Worm (Caenorhabditis elegans): Measurements from ENCODE around the gene flp-1.
A peak's percentile ranks its signal among the peaks of the same experiment; 100 is the strongest.

The flp-1 gene

ce11 chrIV:9146819-9147518, 2.5 kb downstream of the flp-1 start, which contains the start of the genes rpb-12 and aly-2:
Gene rpb-12 (minus strand): TSS chrIV:9146869.
Gene aly-2 (plus strand): TSS chrIV:9147468.
- TF ChIP-seq nfya-1 (tag; optimal IDR thresholded peaks at IDR 0.05) (no peak), hlh-6 (tag; optimal IDR thresholded peaks at IDR 0.05) (no peak), ceh-14 (tag; optimal IDR thresholded peaks at IDR 0.05) (no peak), tbx-2 (tag; optimal IDR thresholded peaks at IDR 0.05) (peak; percentile 35), elt-2 (tag; optimal IDR thresholded peaks at IDR 0.05) (peak; percentile 40), mec-3 (tag; optimal IDR thresholded peaks at IDR 0.05; ENCODE audit: borderline replicate concordance) (no peak), ceh-19 (GFP tag; optimal IDR thresholded peaks at IDR 0.05) (no peak), C38D4.7 (GFP tag; optimal IDR thresholded peaks at IDR 0.05) (no peak), hlh-8 (tag; optimal IDR thresholded peaks at IDR 0.05) (no peak), pros-1 (tag; optimal IDR thresholded peaks at IDR 0.05) (no peak), tbx-7 (tag; optimal IDR thresholded peaks at IDR 0.05) (no peak)

DNA sequence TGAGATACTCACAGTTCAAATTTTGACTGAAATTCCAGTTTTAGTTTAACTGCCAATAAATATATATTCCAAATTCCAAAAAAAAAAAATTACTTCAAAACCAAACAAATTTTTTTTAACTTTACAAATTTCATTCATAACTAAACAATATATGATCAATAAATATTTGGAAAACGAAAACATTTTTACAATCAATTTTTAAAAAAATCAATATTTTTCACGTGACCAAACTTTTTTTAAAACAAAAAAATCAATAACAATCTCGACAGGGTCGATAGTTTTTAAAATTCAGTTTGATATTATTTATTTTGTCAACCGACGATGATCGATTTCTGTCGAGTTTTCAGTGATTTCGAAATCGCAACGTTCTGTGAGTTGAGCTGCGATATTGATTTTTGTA, 5.7 kb downstream of the flp-1 start, which contains the start of gene F23B2.7:
Gene F23B2.7, plus strand, starts transcription at position 301 of the 400 bp plus-strand sequence.
- TF ChIP-seq unc-42 (tag; optimal IDR thresholded peaks at IDR 0.05), result no peak

- no peak for TF ChIP-seq K02D7.2 (tag; optimal IDR thresholded peaks at IDR 0.05)
- no peak for TF ChIP-seq ceh-18 (tag; optimal IDR thresholded peaks at IDR 0.05)
- no peak for TF ChIP-seq unc-42 (tag; optimal IDR thresholded peaks at IDR 0.05)
- TF ChIP-seq fkh-10 (GFP tag; optimal IDR thresholded peaks at IDR 0.05), result no peak
- no peak for TF ChIP-seq odd-2 (tag; optimal IDR thresholded peaks at IDR 0.05)
- no peak for TF ChIP-seq madf-2 (tag; optimal IDR thresholded peaks at IDR 0.05)
- no peak for TF ChIP-seq hlh-8 (tag; optimal IDR thresholded peaks at IDR 0.05)
These were observed 9.8 kb downstream of the flp-1 start, which contains the start of gene F23B2.10 for ce11 chrIV:9154263-9154662. Gene F23B2.10 (minus strand): TSS chrIV:9154363.

ce11 chrIV:9158969-9159800, 14.7 kb downstream of the flp-1 start, which contains the start of gene pcp-3:
Gene pcp-3 (minus strand): TSS chrIV:9159019.
- no peak for TF ChIP-seq gmeb-2 (tag; optimal IDR thresholded peaks at IDR 0.05)
- TF ChIP-seq C08G9.2 (tag; optimal IDR thresholded peaks at IDR 0.05), result no peak
- no peak for TF ChIP-seq ceh-48 (tag; optimal IDR thresholded peaks at IDR 0.05)
- TF ChIP-seq pax-1 (tag; optimal IDR thresholded peaks at IDR 0.05), result no peak
- no peak for TF ChIP-seq eyg-1 (tag; optimal IDR thresholded peaks at IDR 0.05)
- no peak for TF ChIP-seq dve-1 (tag; optimal IDR thresholded peaks at IDR 0.05)
- TF ChIP-seq madf-2 (tag; optimal IDR thresholded peaks at IDR 0.05), result no peak
- no peak for TF ChIP-seq F13H6.1 (tag; optimal IDR thresholded peaks at IDR 0.05)
- no peak for TF ChIP-seq hlh-13 (GFP tag; optimal IDR thresholded peaks at IDR 0.05)
- no peak for TF ChIP-seq fax-1 (tag; optimal IDR thresholded peaks at IDR 0.05)
- no peak for TF ChIP-seq hlh-6 (tag; optimal IDR thresholded peaks at IDR 0.05)
- no peak for TF ChIP-seq ttx-3 (tag; optimal IDR thresholded peaks at IDR 0.05)
- no peak for TF ChIP-seq ceh-22 (tag; optimal IDR thresholded peaks at IDR 0.05)
- TF ChIP-seq ztf-16 (tag; optimal IDR thresholded peaks at IDR 0.05), result no peak
- no peak for TF ChIP-seq nhr-232 (tag; optimal IDR thresholded peaks at IDR 0.05)
- no peak for TF ChIP-seq nhr-11 (tag; optimal IDR thresholded peaks at IDR 0.05)
- no peak for TF ChIP-seq zip-5 (tag; optimal IDR thresholded peaks at IDR 0.05)
- TF ChIP-seq unc-3 (GFP tag; conservative IDR thresholded peaks at IDR 0.05), result no peak
- no peak for TF ChIP-seq unc-3 (tag; optimal IDR thresholded peaks at IDR 0.05)
- TF ChIP-seq ceh-2 (tag; optimal IDR thresholded peaks at IDR 0.05), result no peak

Measured in whole organism, late embryonic.